Fruit fly (Drosophila melanogaster) whole organism, embryonic: ENCODE results near the gene brm.

ENCODE experiments used
- Atf3 ChIP-seq: fragments of 200-800 bp; sonication (Bioruptor generic); optimal IDR thresholded peaks from 3 replicates; lab custom pipeline; 2016; ENCODE audit warnings: missing biosample characterization, missing genetic modification characterization
- Blimp-1 ChIP-seq: fragments of 200-800 bp; sonication (Bioruptor generic); optimal IDR thresholded peaks from 3 replicates; lab custom pipeline; 2018; ENCODE audit warnings: missing biosample characterization, missing genetic modification characterization, mild to moderate bottlenecking, moderate library complexity, missing genetic modification reagents
- CG10209 ChIP-seq: fragments of 200-800 bp; sonication (Bioruptor generic); optimal IDR thresholded peaks from 3 replicates; lab custom pipeline; 2017; ENCODE audit warnings: missing biosample characterization, mild to moderate bottlenecking, missing genetic modification characterization, missing genetic modification reagents
- CG10543 ChIP-seq: fragments of 200-800 bp; sonication (Bioruptor generic); optimal IDR thresholded peaks from 3 replicates; lab custom pipeline; 2017; ENCODE audit warnings: missing biosample characterization, mild to moderate bottlenecking, missing genetic modification characterization, moderate library complexity
- CG11695 ChIP-seq: fragments of 200-800 bp; sonication (Bioruptor generic); IDR thresholded peaks from 3 replicates; pipeline ENCODE4 v1.3.6; 2022; ENCODE audit warnings: missing biosample characterization, missing genetic modification characterization
- CG12071 ChIP-seq: fragments of 200-800 bp; sonication (Bioruptor generic); optimal IDR thresholded peaks from 3 replicates; lab custom pipeline; 2018; ENCODE audit warnings: missing biosample characterization, mild to moderate bottlenecking, missing genetic modification characterization
- CG12942 ChIP-seq: fragments of 200-800 bp; sonication (Bioruptor generic); optimal IDR thresholded peaks from 3 replicates; lab custom pipeline; 2016; ENCODE audit warnings: missing biosample characterization, missing genetic modification characterization
- CG13296 ChIP-seq: fragments of 200-800 bp; sonication (Bioruptor generic); optimal IDR thresholded peaks from 3 replicates; lab custom pipeline; 2018; ENCODE audit warnings: missing biosample characterization, mild to moderate bottlenecking, missing genetic modification characterization
- CG13894 ChIP-seq: fragments of 200-800 bp; sonication (Bioruptor generic); optimal IDR thresholded peaks from 3 replicates; lab custom pipeline; 2018; ENCODE audit warnings: missing biosample characterization, mild to moderate bottlenecking, missing genetic modification characterization, moderate library complexity
- CG14441 ChIP-seq: fragments of 200-800 bp; sonication (Bioruptor generic); IDR thresholded peaks from 2 replicates; pipeline ENCODE4 v1.3.6; 2022; ENCODE audit warnings: missing biosample characterization, missing genetic modification characterization
- CG15269 ChIP-seq: fragments of 200-800 bp; sonication (Bioruptor generic); optimal IDR thresholded peaks from 2 replicates; lab custom pipeline; 2018; ENCODE audit warnings: missing biosample characterization, mild to moderate bottlenecking, missing genetic modification characterization, moderate library complexity
- CG16813 ChIP-seq: fragments of 200-800 bp; sonication (Bioruptor generic); IDR thresholded peaks from 3 replicates; pipeline ENCODE4 v1.3.6; 2022; ENCODE audit warnings: missing biosample characterization, missing genetic modification characterization; ENCODE audit not compliant: partially characterized antibody
- CG18619 ChIP-seq: fragments of 200-800 bp; sonication (Bioruptor generic); optimal IDR thresholded peaks from 3 replicates; lab custom pipeline; 2017; ENCODE audit warnings: missing biosample characterization, mild to moderate bottlenecking, missing genetic modification characterization
- CG2116 ChIP-seq: fragments of 200-800 bp; sonication (Bioruptor generic); optimal IDR thresholded peaks from 3 replicates; lab custom pipeline; 2018; ENCODE audit warnings: missing biosample characterization, mild to moderate bottlenecking, missing genetic modification characterization
- CG2202 ChIP-seq: fragments of 200-800 bp; sonication (Bioruptor generic); optimal IDR thresholded peaks from 2 replicates; lab custom pipeline; 2018; ENCODE audit warnings: missing biosample characterization, mild to moderate bottlenecking, missing genetic modification characterization
- CG2678 ChIP-seq: fragments of 200-800 bp; sonication (Bioruptor generic); optimal IDR thresholded peaks from 3 replicates; lab custom pipeline; 2019; ENCODE audit warnings: missing biosample characterization, mild to moderate bottlenecking, missing genetic modification characterization, moderate library complexity
- CG34376 ChIP-seq: fragments of 200-800 bp; sonication (Bioruptor generic); optimal IDR thresholded peaks from 2 replicates; lab custom pipeline; 2018; ENCODE audit warnings: missing biosample characterization, mild to moderate bottlenecking, missing genetic modification characterization
- CG3847 ChIP-seq: fragments of 200-800 bp; sonication (Bioruptor generic); IDR thresholded peaks from 2 replicates; pipeline ENCODE4 v1.3.6; 2022; ENCODE audit warnings: missing biosample characterization, missing genetic modification characterization
- CG42726 ChIP-seq: fragments of 200-800 bp; sonication (Bioruptor generic); IDR thresholded peaks from 2 replicates; pipeline ENCODE4 v1.3.6; 2022; ENCODE audit warnings: missing biosample characterization, missing genetic modification characterization; ENCODE audit not compliant: partially characterized antibody
- CG4328 ChIP-seq: fragments of 200-800 bp; sonication (Bioruptor generic); optimal IDR thresholded peaks from 3 replicates; lab custom pipeline; 2017; ENCODE audit warnings: missing biosample characterization, missing genetic modification reagents, missing genetic modification characterization
- CG4617 ChIP-seq: fragments of 200-800 bp; sonication (Bioruptor generic); optimal IDR thresholded peaks from 3 replicates; lab custom pipeline; 2016; ENCODE audit warnings: missing biosample characterization, missing genetic modification characterization, borderline replicate concordance
- CG5953 ChIP-seq: fragments of 200-800 bp; sonication (Bioruptor generic); IDR thresholded peaks from 2 replicates; pipeline ENCODE4 v1.3.6; 2022; ENCODE audit warnings: missing biosample characterization, missing genetic modification characterization
- CG6175 ChIP-seq: fragments of 200-800 bp; sonication (Bioruptor generic); IDR thresholded peaks from 3 replicates; pipeline ENCODE4 v1.3.6; 2022; ENCODE audit warnings: missing biosample characterization, missing genetic modification characterization
- CG8089 ChIP-seq: fragments of 200-800 bp; sonication (Bioruptor generic); optimal IDR thresholded peaks from 3 replicates; lab custom pipeline; 2016; ENCODE audit warnings: missing biosample characterization, missing genetic modification characterization
- CG9609 ChIP-seq: fragments of 200-800 bp; sonication (Bioruptor generic); optimal IDR thresholded peaks from 3 replicates; lab custom pipeline; 2016; ENCODE audit warnings: missing biosample characterization, missing genetic modification characterization
- CoRest ChIP-seq: fragments of 200-800 bp; sonication (Bioruptor generic); optimal IDR thresholded peaks from 3 replicates; lab custom pipeline; 2018; ENCODE audit warnings: missing biosample characterization, mild to moderate bottlenecking, missing genetic modification characterization, moderate library complexity
- Fer1 ChIP-seq: fragments of 200-800 bp; sonication (Bioruptor generic); optimal IDR thresholded peaks from 2 replicates; lab custom pipeline; 2017; ENCODE audit warnings: missing biosample characterization, mild to moderate bottlenecking, missing genetic modification characterization
- Fer3 ChIP-seq: fragments of 200-800 bp; sonication (Bioruptor generic); optimal IDR thresholded peaks from 2 replicates; lab custom pipeline; 2018; ENCODE audit warnings: missing biosample characterization, mild to moderate bottlenecking, missing genetic modification characterization, moderate library complexity
- Hr78 ChIP-seq, 2 experiments: fragments of 200-800 bp in 1 of 2; fragments of >200 bp in 1 of 2; sonication (Bioruptor generic) in 1 of 2; optimal IDR thresholded peaks; 2 replicates each; lab custom pipeline; 2017 to 2019; ENCODE audit warnings: missing biosample characterization in 2 of 2, missing genetic modification characterization in 2 of 2, mild to moderate bottlenecking in 1 of 2, moderate library complexity in 1 of 2
- Max ChIP-seq: fragments of 200-800 bp; sonication (Bioruptor generic); optimal IDR thresholded peaks from 2 replicates; lab custom pipeline; 2016; ENCODE audit warnings: missing biosample characterization, mild to moderate bottlenecking, missing genetic modification characterization
- Med ChIP-seq: fragments of 200-800 bp; sonication (Bioruptor generic); peaks from one replicate; lab custom pipeline; 2016; ENCODE audit warnings: missing biosample characterization, missing genetic modification characterization, mild to moderate bottlenecking, inconsistent platforms, moderate library complexity
- Mrtf ChIP-seq: fragments of 200-800 bp; sonication (Bioruptor generic); IDR thresholded peaks from 3 replicates; pipeline ENCODE4 v1.3.6; 2022; ENCODE audit warnings: missing biosample characterization, missing genetic modification characterization
- Oli ChIP-seq: fragments of 200-800 bp; sonication (Bioruptor generic); optimal IDR thresholded peaks from 2 replicates; lab custom pipeline; 2018; ENCODE audit warnings: missing biosample characterization, mild to moderate bottlenecking, missing genetic modification characterization, moderate library complexity
- Pdp1 ChIP-seq, 2 experiments: fragments of 200-800 bp; sonication (Bioruptor generic); optimal IDR thresholded peaks; 3 replicates each; lab custom pipeline; 2016; ENCODE audit warnings: missing biosample characterization in 2 of 2, missing genetic modification characterization in 2 of 2, mild to moderate bottlenecking in 1 of 2, moderate library complexity in 1 of 2
- Side ChIP-seq: fragments of 200-800 bp; sonication (Bioruptor generic); optimal IDR thresholded peaks from 2 replicates; lab custom pipeline; 2016; ENCODE audit warnings: missing biosample characterization, missing genetic modification characterization
- bcd ChIP-seq: fragments of 200-800 bp; sonication (Bioruptor generic); optimal IDR thresholded peaks from 2 replicates; lab custom pipeline; 2017; ENCODE audit warnings: missing biosample characterization, mild to moderate bottlenecking, missing genetic modification characterization
- caup ChIP-seq: fragments of 200-800 bp; sonication (Bioruptor generic); optimal IDR thresholded peaks from 3 replicates; lab custom pipeline; 2017; ENCODE audit warnings: missing biosample characterization, mild to moderate bottlenecking, missing genetic modification characterization, moderate library complexity; ENCODE audit not compliant: severe bottlenecking
- fd64A ChIP-seq: fragments of 200-800 bp; sonication (Bioruptor generic); optimal IDR thresholded peaks from 3 replicates; lab custom pipeline; 2018; ENCODE audit warnings: missing biosample characterization, mild to moderate bottlenecking, missing genetic modification characterization
- hb ChIP-seq: fragments of 200-800 bp; sonication (Bioruptor generic); IDR thresholded peaks from 3 replicates; pipeline ENCODE4 v1.3.6; 2022; ENCODE audit warnings: missing biosample characterization, missing genetic modification characterization; ENCODE audit not compliant: partially characterized antibody
- kni ChIP-seq: fragments of 200-800 bp; sonication (Bioruptor generic); optimal IDR thresholded peaks from 3 replicates; lab custom pipeline; 2017; ENCODE audit warnings: mild to moderate bottlenecking, missing biosample characterization, missing genetic modification reagents, missing genetic modification characterization
- mirr ChIP-seq: fragments of 200-800 bp; sonication (Bioruptor generic); optimal IDR thresholded peaks from 3 replicates; lab custom pipeline; 2018; ENCODE audit warnings: missing biosample characterization, mild to moderate bottlenecking, missing genetic modification characterization
- nerfin-2 ChIP-seq: fragments of 200-800 bp; sonication (Bioruptor generic); IDR thresholded peaks from 2 replicates; pipeline ENCODE4 v1.3.6; 2022; ENCODE audit warnings: missing biosample characterization, missing genetic modification characterization; ENCODE audit not compliant: partially characterized antibody
- odd ChIP-seq: fragments of 200-800 bp; sonication (Bioruptor generic); optimal IDR thresholded peaks from 2 replicates; lab custom pipeline; 2017; ENCODE audit warnings: missing biosample characterization, mild to moderate bottlenecking, missing genetic modification characterization
- phol ChIP-seq: fragments of 200-800 bp; sonication (Bioruptor generic); optimal IDR thresholded peaks from 3 replicates; lab custom pipeline; 2018; ENCODE audit warnings: missing biosample characterization, mild to moderate bottlenecking, missing genetic modification characterization, moderate library complexity
- sd ChIP-seq: fragments of 200-800 bp; sonication (Bioruptor generic); optimal IDR thresholded peaks from 3 replicates; lab custom pipeline; 2018; ENCODE audit warnings: missing biosample characterization, mild to moderate bottlenecking, missing genetic modification characterization, moderate library complexity
- sens ChIP-seq: fragments of 200-800 bp; sonication (Bioruptor generic); peaks from one replicate; lab custom pipeline; 2016; ENCODE audit warnings: missing biosample characterization, missing genetic modification characterization
- seq ChIP-seq: fragments of 200-800 bp; sonication (Bioruptor generic); IDR thresholded peaks from 2 replicates; pipeline ENCODE4 v1.3.6; 2022; ENCODE audit warnings: missing biosample characterization, missing genetic modification characterization
- sug ChIP-seq: fragments of 200-800 bp; optimal IDR thresholded peaks from 2 replicates; lab custom pipeline; 2019; ENCODE audit warnings: missing biosample characterization, mild to moderate bottlenecking, missing genetic modification characterization, moderate library complexity
- unpg ChIP-seq: fragments of 200-800 bp; sonication (Bioruptor generic); optimal IDR thresholded peaks from 3 replicates; lab custom pipeline; 2018; ENCODE audit warnings: missing biosample characterization, mild to moderate bottlenecking, missing genetic modification characterization, moderate library complexity

brm gene

dm6 chr3L:15979912-15980311, 2.8 kb downstream of the brm start, which contains the start of gene CG17027:
TSS of gene CG17027 (plus strand) at chr3L:15980100.
- TF ChIP-seq CG13894 (tag; lab: Kevin White, UChicago) (peak; percentile 53), CG15269 (tag; lab: Kevin White, UChicago) (peak; percentile 6), CG5953 (GFP tag; lab: Robert Waterston, UW) (no peak), CG18619 (no peak), CG34376 (GFP tag; lab: Kevin White, UChicago) (peak; percentile 18), Fer1 (GFP tag; lab: Kevin White, UChicago) (peak; percentile 0), Med (peak; percentile 20), sug (peak; percentile 50), CG6175 (GFP tag; lab: Robert Waterston, UW) (peak; percentile 56; the same call in 2 of the 3 replicates), Mrtf (no peak), CG10543 (GFP tag; lab: Kevin White, UChicago) (peak; percentile 15), CG2678 (tag; lab: Kevin White, UChicago) (peak; percentile 35), odd (peak; percentile 3), caup (GFP tag; lab: Kevin White, UChicago) (peak; percentile 16), CG13296 (GFP tag; lab: Kevin White, UChicago) (peak; percentile 39), mirr (GFP tag; lab: Kevin White, UChicago) (peak; percentile 5), unpg (GFP tag; lab: Kevin White, UChicago) (no peak), CG12071 (GFP tag; lab: Kevin White, UChicago) (peak; percentile 19), CG4328 (no peak), CG42726 (0 out of 2 replicates have a peak, but pooled peaks have one; percentile 9)

dm6 chr3L:15979240-15979639, 3.4 kb downstream of the brm start:
- TF ChIP-seq Side (GFP tag; lab: Kevin White, UChicago) = no peak
- TF ChIP-seq hb (GFP tag; lab: Robert Waterston, UW) = no peak
- 0 out of 2 replicates have a peak, but pooled peaks have one; percentile 10 for TF ChIP-seq CG14441
- no peak for TF ChIP-seq kni
- no peak for TF ChIP-seq Oli (tag; lab: Kevin White, UChicago)
- TF ChIP-seq CoRest (tag; lab: Kevin White, UChicago) = no peak
- TF ChIP-seq Blimp-1 (GFP tag; lab: Kevin White, UChicago) = no peak
- TF ChIP-seq bcd (GFP tag; lab: Kevin White, UChicago) = no peak
- TF ChIP-seq fd64A (GFP tag; lab: Kevin White, UChicago) = no peak
- no peak for TF ChIP-seq CG2202
- TF ChIP-seq Pdp1 (GFP tag; optimal IDR thresholded peaks at IDR 0.05; lab: Kevin White, UChicago) = peak in 1 of 2 experiments; percentile 8
- TF ChIP-seq CG2116 (GFP tag; lab: Kevin White, UChicago) = no peak
- no peak for TF ChIP-seq sd
- TF ChIP-seq CG8089 = no peak
- TF ChIP-seq Atf3 (GFP tag; lab: Kevin White, UChicago) = no peak
- no peak for TF ChIP-seq seq (GFP tag; lab: Robert Waterston, UW)
- no peak for TF ChIP-seq Max (GFP tag; lab: Kevin White, UChicago)
- no peak for TF ChIP-seq CG3847 (GFP tag; lab: Robert Waterston, UW)
- no peak for TF ChIP-seq CG12942
- TF ChIP-seq CG10209 = no peak
- TF ChIP-seq sens (GFP tag; lab: Kevin White, UChicago) = no peak
- no peak for TF ChIP-seq CG11695 (GFP tag; lab: Robert Waterston, UW)
- TF ChIP-seq CG4617 (GFP tag; lab: Kevin White, UChicago) = no peak
- TF ChIP-seq CG9609 (GFP tag; lab: Kevin White, UChicago) = no peak
- peak in 1 of 2 experiments; percentile 16 for TF ChIP-seq Hr78 (GFP tag; optimal IDR thresholded peaks at IDR 0.05; lab: Kevin White, UChicago)
- TF ChIP-seq phol (tag; lab: Kevin White, UChicago) = no peak
- no peak for TF ChIP-seq CG16813 (GFP tag; lab: Robert Waterston, UW)
- no peak for TF ChIP-seq nerfin-2 (GFP tag; lab: Robert Waterston, UW)
- TF ChIP-seq Fer3 (tag; lab: Kevin White, UChicago) = no peak
